Fruit fly (Drosophila melanogaster): ENCODE results near the gene rho.

The rho gene

DNA sequence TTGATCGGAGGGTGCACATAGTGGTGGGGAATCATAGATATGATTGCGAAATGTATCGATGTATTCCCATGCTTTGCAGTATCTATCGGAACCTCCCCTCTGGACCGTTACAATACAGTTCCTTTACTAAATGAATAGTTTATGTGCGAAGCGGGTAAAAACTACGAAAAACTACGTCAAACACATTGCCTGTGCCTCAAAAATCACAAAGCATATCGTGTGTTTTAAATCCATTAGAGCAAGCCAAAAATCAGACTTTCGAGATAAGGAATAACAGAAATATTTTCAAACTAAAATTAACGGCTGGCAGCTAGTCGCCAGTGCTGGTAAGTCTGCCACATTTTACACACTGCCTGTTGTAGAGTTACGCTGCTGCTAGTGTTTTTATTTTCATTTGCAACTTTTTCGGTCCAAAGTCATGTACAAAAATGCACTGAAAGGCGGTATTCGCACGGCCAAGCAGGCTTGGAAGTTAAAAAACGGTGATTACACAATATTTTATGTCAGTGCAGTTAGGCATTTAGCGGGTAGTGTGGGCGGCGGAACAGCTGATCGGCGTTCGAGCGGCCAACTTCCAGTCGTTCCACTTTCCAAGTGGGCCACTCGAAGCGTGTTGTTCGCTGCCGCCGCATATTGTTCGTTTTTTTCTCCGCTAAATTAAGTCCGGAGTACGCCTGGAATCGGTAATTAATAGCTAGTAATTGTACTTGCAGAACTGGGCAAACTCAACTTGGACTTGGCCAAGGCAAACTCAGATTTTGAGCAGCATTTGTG lies 53.9 kb downstream of the rho start (continued):
- no peak for TF ChIP-seq CG11696 (GFP tag; IDR thresholded peaks at IDR 0.05)
- peak; percentile 37 for TF ChIP-seq CG12744 (GFP tag; optimal IDR thresholded peaks at IDR 0.05)
- TF ChIP-seq CG10543 (GFP tag; optimal IDR thresholded peaks at IDR 0.05) = peak; percentile 22
- no peak for TF ChIP-seq da (GFP tag; optimal IDR thresholded peaks at IDR 0.05)
- TF ChIP-seq nmo (GFP tag; optimal IDR thresholded peaks at IDR 0.05) = peak; percentile 51
- 0 out of 2 replicates have a peak, but pooled peaks have one; percentile 32 for TF ChIP-seq seq (GFP tag; IDR thresholded peaks at IDR 0.05)
- no peak for TF ChIP-seq prd (optimal IDR thresholded peaks at IDR 0.05)
- peak; percentile 64; the same call in 2 of the 3 replicates for TF ChIP-seq prd (GFP tag; IDR thresholded peaks at IDR 0.05)
- peak; percentile 16 for TF ChIP-seq Deaf1 (tag; optimal IDR thresholded peaks at IDR 0.05)
- peak; percentile 55 for TF ChIP-seq Ada2b (GFP tag; IDR thresholded peaks at IDR 0.05)
- no peak for TF ChIP-seq CG12299 (tag; optimal IDR thresholded peaks at IDR 0.05)
- TF ChIP-seq HmgD (GFP tag; optimal IDR thresholded peaks at IDR 0.05) = peak; percentile 51
- TF ChIP-seq NC2α (GFP tag; optimal IDR thresholded peaks at IDR 0.05) = peak; percentile 32
- TF ChIP-seq z (GFP tag; IDR thresholded peaks at IDR 0.05) = no peak
- TF ChIP-seq Oli (tag; optimal IDR thresholded peaks at IDR 0.05) = no peak
- TF ChIP-seq CG9215 (GFP tag; IDR thresholded peaks at IDR 0.05) = peak; percentile 25; the same call in 1 of the 2 replicates
- TF ChIP-seq NFAT (GFP tag; IDR thresholded peaks at IDR 0.05) = peak; percentile 23; the same call in 1 of the 2 replicates
- TF ChIP-seq bab2 (GFP tag; optimal IDR thresholded peaks at IDR 0.05) = peak; percentile 70
- TF ChIP-seq exex (tag; optimal IDR thresholded peaks at IDR 0.05) = peak; percentile 5
- TF ChIP-seq CG7839 (tag; optimal IDR thresholded peaks at IDR 0.05) = no peak
- peak; percentile 10 for TF ChIP-seq CG17802 (tag; optimal IDR thresholded peaks at IDR 0.05)
- TF ChIP-seq CG17359 (tag; optimal IDR thresholded peaks at IDR 0.05) = no peak
- no peak for TF ChIP-seq gcm2 (GFP tag; optimal IDR thresholded peaks at IDR 0.05)
- peak; percentile 80 for TF ChIP-seq Ets97D (GFP tag; optimal IDR thresholded peaks at IDR 0.05)
- TF ChIP-seq CG31388 (GFP tag; optimal IDR thresholded peaks at IDR 0.05) = peak; percentile 16
- TF ChIP-seq Atf-2 (GFP tag; optimal IDR thresholded peaks at IDR 0.05) = peak; percentile 56
- TF ChIP-seq CG1602 (GFP tag; optimal IDR thresholded peaks at IDR 0.05) = peak; percentile 47
- peak; percentile 63 for TF ChIP-seq CG13123 (GFP tag; optimal IDR thresholded peaks at IDR 0.05)
- TF ChIP-seq Vsx1 (GFP tag; optimal IDR thresholded peaks at IDR 0.05) = peak; percentile 84
- TF ChIP-seq CG4617 (GFP tag; optimal IDR thresholded peaks at IDR 0.05; ENCODE audit: borderline replicate concordance) = peak; percentile 52
- peak; percentile 91 for TF ChIP-seq CG2116 (GFP tag; optimal IDR thresholded peaks at IDR 0.05)
- TF ChIP-seq trem (tag; optimal IDR thresholded peaks at IDR 0.05) = peak; percentile 62
- TF ChIP-seq unpg (GFP tag; optimal IDR thresholded peaks at IDR 0.05) = no peak
- no peak for TF ChIP-seq Spps (tag; optimal IDR thresholded peaks at IDR 0.05)
- TF ChIP-seq CG3995 (GFP tag; optimal IDR thresholded peaks at IDR 0.05) = peak; percentile 94
- no peak for TF ChIP-seq CG4854 (GFP tag; optimal IDR thresholded peaks at IDR 0.05)
- peak; percentile 40 for TF ChIP-seq stwl (tag; optimal IDR thresholded peaks at IDR 0.05)
- peak; percentile 35; the same call in 1 of the 2 replicates for TF ChIP-seq Atf6 (GFP tag; IDR thresholded peaks at IDR 0.05)
- TF ChIP-seq Xrp1 (GFP tag; IDR thresholded peaks at IDR 0.05) = peak; percentile 32; the same call in 1 of the 2 replicates
- peak; percentile 43 for TF ChIP-seq Sox102F (GFP tag; optimal IDR thresholded peaks at IDR 0.05)
- TF ChIP-seq HLHmδ (GFP tag; optimal IDR thresholded peaks at IDR 0.05) = no peak
- TF ChIP-seq Aef1 (GFP tag; IDR thresholded peaks at IDR 0.05) = peak; percentile 51
- TF ChIP-seq tna (GFP tag; IDR thresholded peaks at IDR 0.05; ENCODE audit: partially characterized antibody) = peak; percentile 65; the same call in 1 of the 2 replicates
- peak; percentile 16 for TF ChIP-seq CG11398 (GFP tag; optimal IDR thresholded peaks at IDR 0.05)
- peak; percentile 58 for TF ChIP-seq emc (GFP tag; optimal IDR thresholded peaks at IDR 0.05)
- peak; percentile 48 for TF ChIP-seq CG6689 (GFP tag; IDR thresholded peaks at IDR 0.05)
- TF ChIP-seq CG34376 (GFP tag; optimal IDR thresholded peaks at IDR 0.05) = no peak
- TF ChIP-seq Chrac-16 (GFP tag; optimal IDR thresholded peaks at IDR 0.05) = peak; percentile 64
- TF ChIP-seq crol (GFP tag; IDR thresholded peaks at IDR 0.05) = peak; percentile 31; the same call in 1 of the 2 replicates
